Fruit fly (Drosophila melanogaster) whole organism, embryonic: ENCODE results near the gene Pino.

ENCODE experiments used
- Atf3 ChIP-seq: fragments of 200-800 bp; sonication (Bioruptor generic); optimal IDR thresholded peaks from 3 replicates; lab custom pipeline; 2016; ENCODE audit warnings: missing biosample characterization, missing genetic modification characterization
- BEAF-32 ChIP-seq: fragments of 200-800 bp; sonication (Bioruptor generic); optimal IDR thresholded peaks from 3 replicates; lab custom pipeline; 2017; ENCODE audit warnings: missing biosample characterization, missing genetic modification characterization, mild to moderate bottlenecking, moderate library complexity, missing genetic modification reagents
- CG10321 ChIP-seq: fragments of 200-800 bp; sonication (Bioruptor generic); IDR thresholded peaks from 2 replicates; pipeline ENCODE4 v1.3.6; 2022; ENCODE audit warnings: missing biosample characterization, missing genetic modification characterization
- CG10366 ChIP-seq: fragments of 200-800 bp; sonication (Bioruptor generic); IDR thresholded peaks from 2 replicates; pipeline ENCODE4 v1.3.6; 2022; ENCODE audit warnings: missing biosample characterization, missing genetic modification characterization
- CG10431 ChIP-seq: fragments of 200-800 bp; sonication (Bioruptor generic); optimal IDR thresholded peaks from 3 replicates; lab custom pipeline; 2018; ENCODE audit warnings: missing biosample characterization, mild to moderate bottlenecking, missing genetic modification characterization
- CG10654 ChIP-seq: fragments of 200-800 bp; sonication (Bioruptor generic); optimal IDR thresholded peaks from 2 replicates; lab custom pipeline; 2016; ENCODE audit warnings: missing biosample characterization, missing genetic modification characterization
- CG1233 ChIP-seq: fragments of 200-800 bp; sonication (Bioruptor generic); optimal IDR thresholded peaks from 4 replicates; lab custom pipeline; 2018; ENCODE audit warnings: missing biosample characterization, mild to moderate bottlenecking, missing genetic modification characterization
- CG12659 ChIP-seq: fragments of 200-800 bp; sonication (Bioruptor generic); optimal IDR thresholded peaks from 3 replicates; lab custom pipeline; 2017; ENCODE audit warnings: mild to moderate bottlenecking, missing biosample characterization, missing genetic modification reagents, missing genetic modification characterization
- CG14014 ChIP-seq: fragments of 200-800 bp; sonication (Bioruptor generic); IDR thresholded peaks from 2 replicates; pipeline ENCODE4 v1.3.6; 2022; ENCODE audit warnings: missing biosample characterization, missing genetic modification characterization
- CG14050 ChIP-seq: fragments of 200-800 bp; sonication (Bioruptor generic); IDR thresholded peaks from 3 replicates; pipeline ENCODE4 v1.3.6; 2022; ENCODE audit warnings: missing biosample characterization, missing genetic modification characterization
- CG1529 ChIP-seq: fragments of 200-800 bp; sonication (Bioruptor generic); optimal IDR thresholded peaks from 3 replicates; lab custom pipeline; 2018; ENCODE audit warnings: missing biosample characterization, missing genetic modification characterization
- CG15696 ChIP-seq: fragments of 200-800 bp; sonication (Bioruptor generic); optimal IDR thresholded peaks from 2 replicates; lab custom pipeline; 2019; ENCODE audit warnings: missing biosample characterization, mild to moderate bottlenecking, missing genetic modification characterization, moderate library complexity
- CG17568 ChIP-seq: fragments of 200-800 bp; sonication (Bioruptor generic); optimal IDR thresholded peaks from 2 replicates; lab custom pipeline; 2018; ENCODE audit warnings: missing biosample characterization, mild to moderate bottlenecking, missing genetic modification characterization, moderate library complexity
- CG18476 ChIP-seq: fragments of 200-800 bp; sonication (Bioruptor generic); optimal IDR thresholded peaks from 2 replicates; lab custom pipeline; 2016; ENCODE audit warnings: missing biosample characterization, mild to moderate bottlenecking, missing genetic modification characterization
- CG18764 ChIP-seq: fragments of 200-800 bp; sonication (Bioruptor generic); optimal IDR thresholded peaks from 3 replicates; lab custom pipeline; 2016; ENCODE audit warnings: missing biosample characterization, missing genetic modification characterization
- CG2712 ChIP-seq: fragments of 200-800 bp; optimal IDR thresholded peaks from 3 replicates; lab custom pipeline; 2019; ENCODE audit warnings: missing biosample characterization, mild to moderate bottlenecking, missing genetic modification characterization, moderate library complexity
- CG2875 ChIP-seq: fragments of 200-800 bp; sonication (Bioruptor generic); optimal IDR thresholded peaks from 2 replicates; lab custom pipeline; 2017; ENCODE audit warnings: missing biosample characterization, mild to moderate bottlenecking, missing genetic modification characterization, missing genetic modification reagents
- CG31365 ChIP-seq: fragments of 200-800 bp; sonication (Bioruptor generic); optimal IDR thresholded peaks from 2 replicates; lab custom pipeline; 2018; ENCODE audit warnings: missing biosample characterization, mild to moderate bottlenecking, missing genetic modification characterization
- CG33557 ChIP-seq: fragments of 200-800 bp; sonication (Bioruptor generic); optimal IDR thresholded peaks from 2 replicates; lab custom pipeline; 2019; ENCODE audit warnings: missing biosample characterization, mild to moderate bottlenecking, missing genetic modification characterization, moderate library complexity
- CG4854 ChIP-seq: fragments of 200-800 bp; sonication (Bioruptor generic); optimal IDR thresholded peaks from 2 replicates; lab custom pipeline; 2016; ENCODE audit warnings: missing biosample characterization, missing genetic modification characterization, inconsistent platforms
- CG6791 ChIP-seq: fragments of 200-800 bp; sonication (Bioruptor generic); IDR thresholded peaks from 3 replicates; pipeline ENCODE4 v1.3.6; 2022; ENCODE audit warnings: missing biosample characterization, missing genetic modification characterization; ENCODE audit not compliant: partially characterized antibody
- CG7987 ChIP-seq: fragments of 200-800 bp; sonication (Bioruptor generic); optimal IDR thresholded peaks from 2 replicates; lab custom pipeline; 2018; ENCODE audit warnings: missing biosample characterization, mild to moderate bottlenecking, missing genetic modification characterization, moderate library complexity
- CG8478 ChIP-seq: fragments of >200 bp; optimal IDR thresholded peaks from 2 replicates; lab custom pipeline; 2018
- CG8765 ChIP-seq: fragments of 200-800 bp; sonication (Bioruptor generic); IDR thresholded peaks from 2 replicates; pipeline ENCODE4 v1.3.6; 2022; ENCODE audit warnings: missing biosample characterization, missing genetic modification characterization
- Chrac-16 ChIP-seq: fragments of 200-800 bp; sonication (Bioruptor generic); optimal IDR thresholded peaks from 3 replicates; lab custom pipeline; 2016; ENCODE audit warnings: missing biosample characterization, missing genetic modification characterization
- D19B ChIP-seq: fragments of 200-800 bp; sonication (Bioruptor generic); optimal IDR thresholded peaks from 2 replicates; lab custom pipeline; 2017; ENCODE audit warnings: missing biosample characterization, mild to moderate bottlenecking, missing genetic modification characterization
- Ets65A ChIP-seq: fragments of 200-800 bp; sonication (Bioruptor generic); peaks from one replicate; lab custom pipeline; 2016; ENCODE audit warnings: missing biosample characterization, missing genetic modification characterization
- Gsc ChIP-seq: fragments of 200-800 bp; sonication (Bioruptor generic); IDR thresholded peaks from 2 replicates; pipeline ENCODE4 v1.3.6; 2022; ENCODE audit warnings: missing biosample characterization, missing genetic modification characterization
- Lim3 ChIP-seq: fragments of 200-800 bp; sonication (Bioruptor generic); IDR thresholded peaks from 2 replicates; pipeline ENCODE4 v1.3.6; 2022; ENCODE audit warnings: missing biosample characterization, missing genetic modification characterization
- Mad ChIP-seq: fragments of 200-800 bp; sonication (Bioruptor generic); optimal IDR thresholded peaks from 2 replicates; lab custom pipeline; 2016; ENCODE audit warnings: missing biosample characterization, missing genetic modification characterization
- Med ChIP-seq: fragments of 200-800 bp; sonication (Bioruptor generic); peaks from one replicate; lab custom pipeline; 2016; ENCODE audit warnings: missing biosample characterization, missing genetic modification characterization, mild to moderate bottlenecking, inconsistent platforms, moderate library complexity
- Nf-YA ChIP-seq: fragments of 200-800 bp; sonication (Bioruptor generic); IDR thresholded peaks from 2 replicates; pipeline ENCODE4 v1.3.6; 2022; ENCODE audit warnings: missing biosample characterization, missing genetic modification characterization
- Sin3A ChIP-seq: fragments of >200 bp; optimal IDR thresholded peaks from 2 replicates; lab custom pipeline; 2018
- al ChIP-seq: fragments of 200-800 bp; sonication (Bioruptor generic); IDR thresholded peaks from 2 replicates; pipeline ENCODE4 v1.3.6; 2022; ENCODE audit warnings: missing biosample characterization, missing genetic modification characterization
- bbx ChIP-seq: fragments of 200-800 bp; sonication (Bioruptor generic); IDR thresholded peaks from 2 replicates; pipeline ENCODE4 v1.3.6; 2022; ENCODE audit warnings: missing biosample characterization, missing genetic modification characterization; ENCODE audit not compliant: partially characterized antibody
- br ChIP-seq: fragments of >200 bp; optimal IDR thresholded peaks from 2 replicates; lab custom pipeline; 2017
- dati ChIP-seq: fragments of 200-800 bp; sonication (Bioruptor generic); IDR thresholded peaks from 2 replicates; pipeline ENCODE4 v1.3.6; 2022; ENCODE audit warnings: missing biosample characterization, missing genetic modification characterization
- esg ChIP-seq: fragments of 200-800 bp; sonication (Bioruptor generic); conservative IDR thresholded peaks from 2 replicates; pipeline ENCODE4 v1.3.6; 2022; ENCODE audit warnings: missing biosample characterization, missing genetic modification characterization
- h ChIP-seq: fragments of >200 bp; optimal IDR thresholded peaks from 2 replicates; lab custom pipeline; 2017
- jumu ChIP-seq: fragments of 200-800 bp; sonication (Bioruptor generic); optimal IDR thresholded peaks from 3 replicates; lab custom pipeline; 2016; ENCODE audit warnings: missing biosample characterization, missing genetic modification characterization
- mld ChIP-seq: fragments of 200-800 bp; sonication (Bioruptor generic); IDR thresholded peaks from 3 replicates; pipeline ENCODE4 v1.3.6; 2022; ENCODE audit warnings: missing biosample characterization, missing genetic modification characterization; ENCODE audit not compliant: partially characterized antibody
- pho ChIP-seq: fragments of 200-800 bp; sonication (Bioruptor generic); optimal IDR thresholded peaks from 2 replicates; lab custom pipeline; 2016; ENCODE audit warnings: missing biosample characterization, missing genetic modification characterization
- ranshi ChIP-seq: fragments of 200-800 bp; sonication (Bioruptor generic); IDR thresholded peaks from 2 replicates; pipeline ENCODE4 v1.3.6; 2022; ENCODE audit warnings: missing biosample characterization, missing genetic modification characterization
- run ChIP-seq: fragments of 200-800 bp; sonication (Bioruptor generic); optimal IDR thresholded peaks from 3 replicates; lab custom pipeline; 2018; ENCODE audit warnings: missing biosample characterization, mild to moderate bottlenecking, missing genetic modification characterization
- scrt ChIP-seq: fragments of 200-800 bp; sonication (Bioruptor generic); optimal IDR thresholded peaks from 2 replicates; lab custom pipeline; 2018; ENCODE audit warnings: missing biosample characterization, mild to moderate bottlenecking, missing genetic modification characterization, moderate library complexity
- seq ChIP-seq: fragments of 200-800 bp; sonication (Bioruptor generic); IDR thresholded peaks from 2 replicates; pipeline ENCODE4 v1.3.6; 2022; ENCODE audit warnings: missing biosample characterization, missing genetic modification characterization
- sob ChIP-seq: fragments of 200-800 bp; sonication (Bioruptor generic); IDR thresholded peaks from 2 replicates; pipeline ENCODE4 v1.3.6; 2022; ENCODE audit warnings: missing biosample characterization, missing genetic modification characterization
- tgo ChIP-seq: fragments of 200-800 bp; sonication (Bioruptor generic); IDR thresholded peaks from 3 replicates; pipeline ENCODE4 v1.3.6; 2022; ENCODE audit warnings: missing biosample characterization, missing genetic modification characterization
- zf30C ChIP-seq: fragments of 200-800 bp; sonication (Bioruptor generic); optimal IDR thresholded peaks from 3 replicates; lab custom pipeline; 2018; ENCODE audit warnings: missing biosample characterization, mild to moderate bottlenecking, missing genetic modification characterization
- zfh1 ChIP-seq: fragments of 200-800 bp; sonication (Bioruptor generic); IDR thresholded peaks from 3 replicates; pipeline ENCODE4 v1.3.6; 2022; ENCODE audit warnings: missing biosample characterization, missing genetic modification characterization

Gene Pino

dm6 chr2L:1128932-1129887, at the start of gene Pino, which contains the start of gene TBC1D23 (continued):
- no peak for TF ChIP-seq CG18476
- peak; percentile 75 for TF ChIP-seq CG15696 (tag; lab: Kevin White, UChicago)
- peak; percentile 71; the same call in 1 of the 2 replicates for TF ChIP-seq ranshi (GFP tag; lab: Robert Waterston, UW)
- TF ChIP-seq CG1529 = peak; percentile 30
- TF ChIP-seq CG2875 (GFP tag; lab: Kevin White, UChicago) = peak; percentile 15
- peak; percentile 6 for TF ChIP-seq jumu
- peak; percentile 73 for TF ChIP-seq Chrac-16 (GFP tag; lab: Kevin White, UChicago)
- peak; percentile 82 for TF ChIP-seq BEAF-32 (GFP tag; lab: Kevin White, UChicago)
- TF ChIP-seq CG31365 = no peak
- TF ChIP-seq Nf-YA (GFP tag; lab: Robert Waterston, UW) = no peak
- TF ChIP-seq Gsc (GFP tag; lab: Robert Waterston, UW) = no peak
- TF ChIP-seq pho (GFP tag; lab: Kevin White, UChicago) = peak; percentile 63
- TF ChIP-seq esg (GFP tag; lab: Robert Waterston, UW) = peak; percentile 48; the same call in 1 of the 2 replicates
- no peak for TF ChIP-seq CG7987 (GFP tag; lab: Kevin White, UChicago)
- TF ChIP-seq seq = no peak
- peak; percentile 13 for TF ChIP-seq Atf3 (GFP tag; lab: Kevin White, UChicago)
- TF ChIP-seq scrt (GFP tag; lab: Kevin White, UChicago) = peak; percentile 48
- peak; percentile 68 for TF ChIP-seq CG10654 (GFP tag; lab: Kevin White, UChicago)
- peak; percentile 31; the same call in 1 of the 2 replicates for TF ChIP-seq bbx (GFP tag; lab: Robert Waterston, UW)
- no peak for TF ChIP-seq br (lab: Kevin White, UChicago)
- no peak for TF ChIP-seq CG10431
- TF ChIP-seq al = peak; percentile 78
- TF ChIP-seq CG8478 (lab: Kevin White, UChicago) = no peak
- peak; percentile 71 for TF ChIP-seq tgo
- TF ChIP-seq Ets65A (GFP tag; lab: Kevin White, UChicago) = peak; percentile 94
- peak; percentile 88 for TF ChIP-seq Med (GFP tag; lab: Kevin White, UChicago)
- TF ChIP-seq h (lab: Kevin White, UChicago) = no peak
- TF ChIP-seq sob (GFP tag; lab: Robert Waterston, UW) = peak; percentile 71
- TF ChIP-seq CG10321 (GFP tag; lab: Robert Waterston, UW) = no peak
- no peak for TF ChIP-seq CG17568 (GFP tag; lab: Kevin White, UChicago)
- TF ChIP-seq CG12659 (GFP tag; lab: Kevin White, UChicago) = peak; percentile 76
- TF ChIP-seq mld = no peak
- no peak for TF ChIP-seq zf30C
- TF ChIP-seq run (tag; lab: Kevin White, UChicago) = no peak
- TF ChIP-seq CG8765 (GFP tag; lab: Robert Waterston, UW) = no peak; the same call in 1 of the 2 replicates
- no peak for TF ChIP-seq Lim3 (GFP tag; lab: Robert Waterston, UW)
- peak; percentile 57 for TF ChIP-seq CG33557 (GFP tag; lab: Kevin White, UChicago)
- TF ChIP-seq CG14014 (GFP tag; lab: Robert Waterston, UW) = peak; percentile 57; the same call in 1 of the 2 replicates
- TF ChIP-seq zfh1 (GFP tag; lab: Robert Waterston, UW) = peak; percentile 65; the same call in 2 of the 3 replicates
- TF ChIP-seq CG2712 (tag; lab: Kevin White, UChicago) = peak; percentile 82
- TF ChIP-seq dati (GFP tag; lab: Robert Waterston, UW) = no peak
- no peak for TF ChIP-seq CG4854 (GFP tag; lab: Kevin White, UChicago)
- no peak for TF ChIP-seq CG14050
- TF ChIP-seq CG18764 = peak; percentile 52
- peak; percentile 53 for TF ChIP-seq CG1233 (GFP tag; lab: Kevin White, UChicago)
- TF ChIP-seq Sin3A (lab: Kevin White, UChicago) = no peak
- peak; percentile 79 for TF ChIP-seq CG10366 (GFP tag; lab: Robert Waterston, UW)
- TF ChIP-seq D19B = peak; percentile 25
- TF ChIP-seq Mad (GFP tag; lab: Kevin White, UChicago) = peak; percentile 31
- TF ChIP-seq CG6791 (GFP tag; lab: Robert Waterston, UW) = peak; percentile 56; the same call in 1 of the 3 replicates
